Fruit fly (Drosophila melanogaster) whole organism, embryonic: ENCODE data around the gene Lst8.

ENCODE experiments used
- Atf-2 ChIP-seq: fragments of 200-800 bp; sonication (Bioruptor generic); optimal IDR thresholded peaks from 2 replicates; lab custom pipeline; 2016; ENCODE audit warnings: missing biosample characterization, missing genetic modification characterization
- Awh ChIP-seq: fragments of 200-800 bp; sonication (Bioruptor generic); IDR thresholded peaks from 2 replicates; pipeline ENCODE4, ENCODE4 v1.3.6; 2022; ENCODE audit warnings: missing biosample characterization, missing genetic modification characterization
- B-H1 ChIP-seq: fragments of 200-800 bp; sonication (Bioruptor generic); IDR thresholded peaks from 3 replicates; pipeline ENCODE4 v1.3.6; 2022; ENCODE audit warnings: missing biosample characterization, missing genetic modification characterization
- Bdp1 ChIP-seq: fragments of 200-800 bp; sonication (Bioruptor generic); optimal IDR thresholded peaks from 3 replicates; lab custom pipeline; 2016; ENCODE audit warnings: missing biosample characterization, missing genetic modification characterization
- Blimp-1 ChIP-seq: fragments of 200-800 bp; sonication (Bioruptor generic); optimal IDR thresholded peaks from 3 replicates; lab custom pipeline; 2018; ENCODE audit warnings: missing biosample characterization, missing genetic modification characterization, mild to moderate bottlenecking, moderate library complexity, missing genetic modification reagents
- CG10462 ChIP-seq: fragments of 200-800 bp; sonication (Bioruptor generic); optimal IDR thresholded peaks from 2 replicates; lab custom pipeline; 2016; ENCODE audit warnings: missing biosample characterization, missing genetic modification characterization
- CG11398 ChIP-seq: fragments of 200-800 bp; sonication (Bioruptor generic); optimal IDR thresholded peaks from 2 replicates; lab custom pipeline; 2016; ENCODE audit warnings: missing biosample characterization, missing genetic modification characterization
- CG12071 ChIP-seq: fragments of 200-800 bp; sonication (Bioruptor generic); optimal IDR thresholded peaks from 3 replicates; lab custom pipeline; 2018; ENCODE audit warnings: missing biosample characterization, mild to moderate bottlenecking, missing genetic modification characterization
- CG12219 ChIP-seq: fragments of 200-800 bp; sonication (Bioruptor generic); optimal IDR thresholded peaks from 3 replicates; lab custom pipeline; 2018; ENCODE audit warnings: missing biosample characterization, mild to moderate bottlenecking, missing genetic modification characterization
- CG13775 ChIP-seq: fragments of 200-800 bp; sonication (Bioruptor generic); optimal IDR thresholded peaks from 3 replicates; lab custom pipeline; 2017; ENCODE audit warnings: missing biosample characterization, mild to moderate bottlenecking, missing genetic modification characterization
- CG14860 ChIP-seq: fragments of 200-800 bp; sonication (Bioruptor generic); IDR thresholded peaks from 3 replicates; pipeline ENCODE4 v1.3.6; 2022; ENCODE audit warnings: missing biosample characterization, missing genetic modification characterization; ENCODE audit not compliant: partially characterized antibody
- CG15601 ChIP-seq: fragments of 200-800 bp; sonication (Bioruptor generic); optimal IDR thresholded peaks from 3 replicates; lab custom pipeline; 2019; ENCODE audit warnings: missing biosample characterization, mild to moderate bottlenecking, missing genetic modification characterization, moderate library complexity
- CG17802 ChIP-seq: fragments of 200-800 bp; sonication (Bioruptor generic); optimal IDR thresholded peaks from 2 replicates; lab custom pipeline; 2018; ENCODE audit warnings: missing biosample characterization, mild to moderate bottlenecking, missing genetic modification characterization, moderate library complexity
- CG17829 ChIP-seq: fragments of 200-800 bp; optimal IDR thresholded peaks from 2 replicates; lab custom pipeline; 2019; ENCODE audit warnings: missing biosample characterization, mild to moderate bottlenecking, missing genetic modification characterization, moderate library complexity
- CG30431 ChIP-seq: fragments of 200-800 bp; sonication (Bioruptor generic); optimal IDR thresholded peaks from 2 replicates; lab custom pipeline; 2017; ENCODE audit warnings: missing biosample characterization, missing genetic modification characterization
- CG33557 ChIP-seq: fragments of 200-800 bp; sonication (Bioruptor generic); optimal IDR thresholded peaks from 2 replicates; lab custom pipeline; 2019; ENCODE audit warnings: missing biosample characterization, mild to moderate bottlenecking, missing genetic modification characterization, moderate library complexity
- CG4360 ChIP-seq: fragments of 200-800 bp; sonication (Bioruptor generic); IDR thresholded peaks from 2 replicates; pipeline ENCODE4 v1.3.6; 2022; ENCODE audit warnings: missing biosample characterization, missing genetic modification characterization
- CG6654 ChIP-seq: fragments of 200-800 bp; sonication (Bioruptor generic); optimal IDR thresholded peaks from 2 replicates; lab custom pipeline; 2017; ENCODE audit warnings: missing biosample characterization, mild to moderate bottlenecking, missing genetic modification characterization
- CG6765 ChIP-seq: fragments of 200-800 bp; sonication (Bioruptor generic); optimal IDR thresholded peaks from 3 replicates; lab custom pipeline; 2017; ENCODE audit warnings: missing biosample characterization, mild to moderate bottlenecking, missing genetic modification characterization
- CG6854 ChIP-seq: fragments of 200-800 bp; sonication (Bioruptor generic); optimal IDR thresholded peaks from 3 replicates; lab custom pipeline; 2017; ENCODE audit warnings: missing biosample characterization, mild to moderate bottlenecking, missing genetic modification characterization
- CG7963 ChIP-seq: fragments of 200-800 bp; sonication (Bioruptor generic); IDR thresholded peaks from 3 replicates; pipeline ENCODE4 v1.3.6; 2022; ENCODE audit warnings: missing biosample characterization, missing genetic modification characterization; ENCODE audit not compliant: partially characterized antibody
- CG8388 ChIP-seq: fragments of 200-800 bp; sonication (Bioruptor generic); optimal IDR thresholded peaks from 2 replicates; lab custom pipeline; 2019; ENCODE audit warnings: missing biosample characterization, mild to moderate bottlenecking, missing genetic modification characterization, moderate library complexity
- CG8944 ChIP-seq: fragments of 200-800 bp; sonication (Bioruptor generic); optimal IDR thresholded peaks from 3 replicates; lab custom pipeline; 2016; ENCODE audit warnings: missing biosample characterization, missing genetic modification characterization
- Camta ChIP-seq: fragments of 200-800 bp; sonication (Bioruptor generic); optimal IDR thresholded peaks from 2 replicates; lab custom pipeline; 2016; ENCODE audit warnings: missing biosample characterization, missing genetic modification characterization
- Chrac-16 ChIP-seq: fragments of 200-800 bp; sonication (Bioruptor generic); optimal IDR thresholded peaks from 3 replicates; lab custom pipeline; 2016; ENCODE audit warnings: missing biosample characterization, missing genetic modification characterization
- Drgx ChIP-seq: fragments of 200-800 bp; sonication (Bioruptor generic); IDR thresholded peaks from 2 replicates; pipeline ENCODE4 v1.3.6; 2022; ENCODE audit warnings: missing biosample characterization, missing genetic modification characterization
- Eip74EF ChIP-seq, 2 experiments: fragments of 200-800 bp in 1 of 2; fragments of >200 bp in 1 of 2; sonication (Bioruptor generic) in 1 of 2; optimal IDR thresholded peaks; 2 replicates each; lab custom pipeline; 2017 to 2019; ENCODE audit warnings: missing biosample characterization in 2 of 2, missing genetic modification characterization in 2 of 2, mild to moderate bottlenecking in 1 of 2, moderate library complexity in 1 of 2
- Ets97D ChIP-seq: fragments of 200-800 bp; sonication (Bioruptor generic); optimal IDR thresholded peaks from 3 replicates; lab custom pipeline; 2016; ENCODE audit warnings: missing biosample characterization, missing genetic modification characterization
- Gug ChIP-seq: fragments of 200-800 bp; sonication (Bioruptor generic); IDR thresholded peaks from 4 replicates; pipeline ENCODE4 v1.3.6; 2022; ENCODE audit warnings: missing biosample characterization, missing genetic modification characterization
- Hmr ChIP-seq: fragments of 200-800 bp; sonication (Bioruptor generic); optimal IDR thresholded peaks from 3 replicates; lab custom pipeline; 2017; ENCODE audit warnings: mild to moderate bottlenecking, missing biosample characterization, missing genetic modification reagents, missing genetic modification characterization
- Hr3 ChIP-seq: fragments of 200-800 bp; sonication (Bioruptor generic); optimal IDR thresholded peaks from 3 replicates; lab custom pipeline; 2016; ENCODE audit warnings: missing biosample characterization, missing genetic modification characterization
- Hsf ChIP-seq: fragments of 200-800 bp; sonication (Bioruptor generic); optimal IDR thresholded peaks from 3 replicates; lab custom pipeline; 2016; ENCODE audit warnings: missing biosample characterization, missing genetic modification characterization
- Jarid2 ChIP-seq: fragments of 200-800 bp; sonication (Bioruptor generic); optimal IDR thresholded peaks from 3 replicates; lab custom pipeline; 2017; ENCODE audit warnings: mild to moderate bottlenecking, missing biosample characterization, missing genetic modification reagents, missing genetic modification characterization
- Mrtf ChIP-seq: fragments of 200-800 bp; sonication (Bioruptor generic); IDR thresholded peaks from 3 replicates; pipeline ENCODE4 v1.3.6; 2022; ENCODE audit warnings: missing biosample characterization, missing genetic modification characterization
- NC2α ChIP-seq: fragments of 200-800 bp; sonication (Bioruptor generic); optimal IDR thresholded peaks from 2 replicates; lab custom pipeline; 2016; ENCODE audit warnings: missing biosample characterization, missing genetic modification characterization
- Pdp1 ChIP-seq, 2 experiments: fragments of 200-800 bp; sonication (Bioruptor generic); optimal IDR thresholded peaks; 3 replicates each; lab custom pipeline; 2016; ENCODE audit warnings: missing biosample characterization in 2 of 2, missing genetic modification characterization in 2 of 2, mild to moderate bottlenecking in 1 of 2, moderate library complexity in 1 of 2
- Vsx1 ChIP-seq: fragments of 200-800 bp; sonication (Bioruptor generic); optimal IDR thresholded peaks from 2 replicates; lab custom pipeline; 2017; ENCODE audit warnings: missing biosample characterization, mild to moderate bottlenecking, missing genetic modification characterization, missing genetic modification reagents
- Xrp1 ChIP-seq: fragments of 200-800 bp; sonication (Bioruptor generic); IDR thresholded peaks from 2 replicates; pipeline ENCODE4 v1.3.6; 2022; ENCODE audit warnings: missing biosample characterization, missing genetic modification characterization
- chn ChIP-seq: fragments of 200-800 bp; sonication (Bioruptor generic); optimal IDR thresholded peaks from 2 replicates; lab custom pipeline; 2016; ENCODE audit warnings: missing biosample characterization, missing genetic modification characterization
- dan ChIP-seq: fragments of 200-800 bp; sonication (Bioruptor generic); IDR thresholded peaks from 2 replicates; pipeline ENCODE4 v1.3.6; 2022; ENCODE audit warnings: missing biosample characterization, missing genetic modification characterization
- dmrt99B ChIP-seq: fragments of 200-800 bp; sonication (Bioruptor generic); optimal IDR thresholded peaks from 2 replicates; lab custom pipeline; 2018; ENCODE audit warnings: missing biosample characterization, mild to moderate bottlenecking, missing genetic modification characterization, moderate library complexity
- dysf ChIP-seq: fragments of 200-800 bp; sonication (Bioruptor generic); IDR thresholded peaks from 3 replicates; pipeline ENCODE4 v1.3.6; 2022; ENCODE audit warnings: missing biosample characterization, missing genetic modification characterization
- nerfin-1 ChIP-seq: fragments of 200-800 bp; sonication (Bioruptor generic); optimal IDR thresholded peaks from 3 replicates; lab custom pipeline; 2019; ENCODE audit warnings: missing biosample characterization, mild to moderate bottlenecking, missing genetic modification characterization, moderate library complexity
- phol ChIP-seq: fragments of 200-800 bp; sonication (Bioruptor generic); optimal IDR thresholded peaks from 3 replicates; lab custom pipeline; 2018; ENCODE audit warnings: missing biosample characterization, mild to moderate bottlenecking, missing genetic modification characterization, moderate library complexity
- prd ChIP-seq, 3 experiments: fragments of >200 bp in 2 of 3; fragments of 200-800 bp in 1 of 3; sonication (Bioruptor generic) in 1 of 3; optimal IDR thresholded peaks in 2 of 3; IDR thresholded peaks in 1 of 3; 2 replicates in 2 of 3; 3 replicates in 1 of 3; pipeline versions ENCODE4 v1.3.6 to Lab custom; 2017 to 2022; ENCODE audit warnings: missing biosample characterization in 1 of 3, missing genetic modification characterization in 1 of 3
- row ChIP-seq: fragments of 200-800 bp; sonication (Bioruptor generic); IDR thresholded peaks from 3 replicates; pipeline ENCODE4 v1.3.6; 2022; ENCODE audit warnings: missing biosample characterization, missing genetic modification characterization
- schlank ChIP-seq: fragments of 200-800 bp; sonication (Bioruptor generic); optimal IDR thresholded peaks from 2 replicates; lab custom pipeline; 2018; ENCODE audit warnings: missing biosample characterization, mild to moderate bottlenecking, missing genetic modification characterization
- zen2 ChIP-seq: fragments of 200-800 bp; sonication (Bioruptor generic); IDR thresholded peaks from 3 replicates; pipeline ENCODE4 v1.3.6; 2022; ENCODE audit warnings: missing biosample characterization, missing genetic modification characterization; ENCODE audit not compliant: partially characterized antibody

Lst8 gene

DNA sequence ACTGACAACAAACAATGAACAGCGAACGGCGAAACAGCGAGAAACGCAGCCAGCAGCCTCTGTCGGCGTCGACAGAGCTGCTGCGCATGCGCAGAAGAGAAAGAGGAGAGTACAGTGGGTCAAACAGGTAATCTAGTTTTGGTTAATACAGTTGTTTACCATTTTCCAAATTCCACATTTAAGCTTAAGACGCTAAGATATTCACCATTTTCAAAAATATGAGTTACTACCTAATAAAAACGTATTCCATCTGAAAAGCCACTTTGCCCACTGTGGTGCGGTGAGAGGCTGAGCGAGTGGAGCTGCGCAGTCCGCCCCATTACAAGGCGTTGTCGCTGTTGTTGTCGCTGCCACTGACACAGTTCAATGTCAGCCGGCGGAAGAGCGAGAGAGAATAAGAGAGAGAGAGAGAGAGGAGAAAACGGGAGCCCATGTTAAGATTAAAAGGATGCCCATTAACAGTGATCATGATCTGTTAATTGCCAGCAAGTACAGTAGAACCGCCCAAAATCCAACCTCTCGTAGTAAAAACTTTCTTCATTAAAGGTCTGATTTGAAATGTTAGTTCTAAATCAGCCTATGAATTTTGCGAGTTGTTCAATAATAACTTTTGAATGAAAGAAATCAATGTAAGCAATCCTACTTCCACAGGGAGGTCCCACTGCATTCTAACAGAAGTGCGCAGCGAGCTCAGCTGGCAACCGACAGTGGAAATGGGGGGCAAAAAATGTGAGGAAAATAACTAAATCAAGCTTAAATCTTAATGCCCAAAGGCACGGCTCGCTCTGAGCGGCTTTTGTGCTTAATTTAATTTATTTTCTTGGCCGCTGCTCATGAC, 45.2 kb upstream of the Lst8 start (continued):
- TF ChIP-seq nerfin-1 (tag; lab: Kevin White, UChicago): peak; percentile 88
- peak; percentile 74 for TF ChIP-seq Ets97D (GFP tag; lab: Kevin White, UChicago)
- peak; percentile 88 for TF ChIP-seq Hmr (GFP tag; lab: Kevin White, UChicago)
- TF ChIP-seq B-H1 (GFP tag; lab: Robert Waterston, UW): peak; percentile 94
- TF ChIP-seq Camta (GFP tag; lab: Kevin White, UChicago): peak; percentile 94
- no peak for TF ChIP-seq CG7963
- peak; percentile 81 for TF ChIP-seq CG6654 (GFP tag; lab: Kevin White, UChicago)
- TF ChIP-seq Bdp1 (GFP tag; lab: Kevin White, UChicago): peak; percentile 85
- peak; percentile 67 for TF ChIP-seq schlank (tag; lab: Kevin White, UChicago)
- peak; percentile 96 for TF ChIP-seq chn
- TF ChIP-seq dan: peak; percentile 91
- peak; percentile 72 for TF ChIP-seq CG6854
- TF ChIP-seq Hr3 (GFP tag; lab: Kevin White, UChicago): peak; percentile 90
- TF ChIP-seq Vsx1 (GFP tag; lab: Kevin White, UChicago): peak; percentile 89
- TF ChIP-seq Jarid2 (GFP tag; lab: Kevin White, UChicago): peak; percentile 69
- TF ChIP-seq Xrp1 (GFP tag; lab: Robert Waterston, UW): peak; percentile 98
- TF ChIP-seq Awh: peak; percentile 97
- peak; percentile 94 for TF ChIP-seq row (GFP tag; lab: Robert Waterston, UW)
- TF ChIP-seq CG10462 (GFP tag; lab: Kevin White, UChicago): peak; percentile 91
- peak in 1 of 2 experiments; percentile 93 for TF ChIP-seq Eip74EF (GFP tag; optimal IDR thresholded peaks at IDR 0.05; lab: Kevin White, UChicago)
- peak; percentile 96 for TF ChIP-seq CG8388 (GFP tag; lab: Kevin White, UChicago)
- peak; percentile 94 for TF ChIP-seq CG12219 (GFP tag; lab: Kevin White, UChicago)
- TF ChIP-seq CG12071 (GFP tag; lab: Kevin White, UChicago): peak; percentile 90
- peak; percentile 93 for TF ChIP-seq CG15601 (tag; lab: Kevin White, UChicago)
- TF ChIP-seq dmrt99B: peak; percentile 95
- no peak for TF ChIP-seq zen2 (GFP tag; lab: Robert Waterston, UW)

DNA sequence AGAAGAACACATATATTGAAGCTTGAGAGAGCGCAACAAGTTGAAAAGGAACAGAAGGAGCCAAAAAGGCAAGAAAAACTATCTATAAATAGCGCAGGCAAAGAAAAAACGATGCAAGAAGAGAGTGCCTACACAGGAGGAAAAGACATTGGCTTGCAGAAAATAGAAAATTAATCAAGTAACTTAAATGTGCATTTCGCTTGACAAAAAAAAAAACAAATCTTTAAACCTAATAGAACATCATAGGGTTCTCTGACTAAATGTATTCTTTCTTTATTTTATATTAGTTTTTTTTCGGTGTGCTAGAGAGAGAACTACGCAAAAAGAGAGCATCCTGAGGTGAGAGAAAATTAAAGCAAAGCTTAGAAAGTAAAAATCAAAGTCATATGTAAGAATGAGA, 44.3 kb upstream of the Lst8 start:
- TF ChIP-seq CG8944 (peak; percentile 48), Drgx (peak; percentile 90), Pdp1 (GFP tag; optimal IDR thresholded peaks at IDR 0.05; lab: Kevin White, UChicago) (peak in 1 of 2 experiments; percentile 23), CG13775 (GFP tag; lab: Kevin White, UChicago) (peak; percentile 6), phol (tag; lab: Kevin White, UChicago) (peak; percentile 60), Mrtf (GFP tag; lab: Robert Waterston, UW) (no peak), CG11398 (GFP tag; lab: Kevin White, UChicago) (no peak), Atf-2 (GFP tag; lab: Kevin White, UChicago) (peak; percentile 22), CG17829 (tag; lab: Kevin White, UChicago) (peak; percentile 21), CG33557 (GFP tag; lab: Kevin White, UChicago) (peak; percentile 47), prd (optimal IDR thresholded peaks at IDR 0.05; lab: Kevin White, UChicago) (no peak), prd (GFP tag; IDR thresholded peaks at IDR 0.05; lab: Robert Waterston, UW) (peak; percentile 64; the same call in 2 of the 3 replicates), CG30431 (GFP tag; lab: Kevin White, UChicago) (peak; percentile 10), CG14860 (GFP tag; lab: Robert Waterston, UW) (no peak), CG17802 (tag; lab: Kevin White, UChicago) (no peak), Gug (GFP tag; lab: Robert Waterston, UW) (no peak), Chrac-16 (GFP tag; lab: Kevin White, UChicago) (peak; percentile 40), dysf (peak; percentile 50; the same call in 1 of the 3 replicates), CG4360 (0 out of 2 replicates have a peak, but pooled peaks have one; percentile 42), Hr3 (GFP tag; lab: Kevin White, UChicago) (peak; percentile 27), Hsf (GFP tag; lab: Kevin White, UChicago) (peak; percentile 53), NC2α (GFP tag; lab: Kevin White, UChicago) (no peak), Blimp-1 (GFP tag; lab: Kevin White, UChicago) (peak; percentile 54), CG6765 (no peak)
